Fruit fly (Drosophila melanogaster) whole organism, wandering third instar larva: ENCODE results near the gene CG42680.

Experiments
- Abd-B ChIP-seq: fragments of >200 bp; optimal IDR thresholded peaks from 2 replicates; lab custom pipeline; 2017; ENCODE audit warnings: missing biosample characterization, missing genetic modification characterization
- CG32264 ChIP-seq: fragments of 200-800 bp; sonication (Bioruptor generic); optimal IDR thresholded peaks from 2 replicates; lab custom pipeline; 2016; ENCODE audit warnings: missing biosample characterization, missing genetic modification characterization
- CG9705 ChIP-seq: fragments of 200-800 bp; sonication (Bioruptor generic); optimal IDR thresholded peaks from 2 replicates; lab custom pipeline; 2018; ENCODE audit warnings: missing biosample characterization, mild to moderate bottlenecking, missing genetic modification characterization
- CrebA ChIP-seq: fragments of 200-800 bp; sonication (Bioruptor generic); optimal IDR thresholded peaks from 2 replicates; lab custom pipeline; 2016; ENCODE audit warnings: missing biosample characterization, mild to moderate bottlenecking, missing genetic modification characterization, borderline replicate concordance
- Dfd ChIP-seq: fragments of >200 bp; optimal IDR thresholded peaks from 2 replicates; lab custom pipeline; 2017; ENCODE audit warnings: missing biosample characterization, missing genetic modification characterization
- Dif ChIP-seq: fragments of 200-275, 200-300 bp; sonication (Bioruptor generic); optimal IDR thresholded peaks from 2 replicates; lab custom pipeline; 2018; ENCODE audit warnings: missing biosample characterization, missing genetic modification characterization; ENCODE audit not compliant: partially characterized antibody
- GATAd ChIP-seq: sonication (Bioruptor generic); optimal IDR thresholded peaks from 2 replicates; lab custom pipeline; 2016; ENCODE audit warnings: missing biosample characterization, missing genetic modification characterization
- HLH106 ChIP-seq: fragments of 200-800 bp; optimal IDR thresholded peaks from 3 replicates; lab custom pipeline; 2019; ENCODE audit warnings: missing biosample characterization, mild to moderate bottlenecking, missing genetic modification characterization, moderate library complexity
- Hnf4 ChIP-seq: fragments of 200-800 bp; sonication (Bioruptor generic); optimal IDR thresholded peaks from 2 replicates; lab custom pipeline; 2016; ENCODE audit warnings: missing biosample characterization, mild to moderate bottlenecking, missing genetic modification characterization
- Hr78 ChIP-seq: fragments of >200 bp; optimal IDR thresholded peaks from 2 replicates; lab custom pipeline; 2017; ENCODE audit warnings: missing biosample characterization, missing genetic modification characterization
- Hr83 ChIP-seq: fragments of 200-300 bp; sonication (Bioruptor generic); optimal IDR thresholded peaks from 2 replicates; lab custom pipeline; 2016; ENCODE audit warnings: missing biosample characterization, mild to moderate bottlenecking, missing genetic modification characterization, moderate library complexity; ENCODE audit not compliant: poor library complexity, severe bottlenecking
- Jra ChIP-seq: sonication (Bioruptor generic); optimal IDR thresholded peaks from 2 replicates; lab custom pipeline; 2016; ENCODE audit warnings: missing biosample characterization, missing genetic modification characterization
- Mio ChIP-seq: sonication (Bioruptor generic); optimal IDR thresholded peaks from 2 replicates; lab custom pipeline; 2016; ENCODE audit warnings: missing biosample characterization, missing genetic modification characterization
- Myc ChIP-seq: fragments of >200 bp; optimal IDR thresholded peaks from 2 replicates; lab custom pipeline; 2017
- N ChIP-seq: fragments of >200 bp; optimal IDR thresholded peaks from 2 replicates; lab custom pipeline; 2018; ENCODE audit warnings: missing biosample characterization, missing external identifiers, missing genetic modification characterization
- OdsH ChIP-seq: fragments of 200-800 bp; sonication (Bioruptor generic); optimal IDR thresholded peaks from 2 replicates; lab custom pipeline; 2016; ENCODE audit warnings: missing biosample characterization, mild to moderate bottlenecking, missing genetic modification characterization
- Rel ChIP-seq, 2 experiments: fragments of 200-800 bp; sonication (Bioruptor generic) in 1 of 2; optimal IDR thresholded peaks; 2 replicates in 1 of 2; 3 replicates in 1 of 2; lab custom pipeline; 2016 to 2019; ENCODE audit warnings: mild to moderate bottlenecking in 2 of 2, missing biosample characterization in 2 of 2, missing genetic modification characterization in 2 of 2, moderate library complexity in 1 of 2
- Sp1 ChIP-seq: fragments of 200-800 bp; sonication (Bioruptor generic); optimal IDR thresholded peaks from 3 replicates; lab custom pipeline; 2019; ENCODE audit warnings: missing biosample characterization, mild to moderate bottlenecking, missing genetic modification characterization, moderate library complexity
- Vsx2 ChIP-seq: fragments of 200-300, 225-300 bp; sonication (Bioruptor generic); optimal IDR thresholded peaks from 2 replicates; lab custom pipeline; 2018; ENCODE audit warnings: missing biosample characterization, missing genetic modification characterization; ENCODE audit not compliant: partially characterized antibody
- br ChIP-seq: fragments of 200-800 bp; sonication (Bioruptor generic); optimal IDR thresholded peaks from 2 replicates; lab custom pipeline; 2016; ENCODE audit warnings: missing biosample characterization, missing genetic modification characterization
- brk ChIP-seq: fragments of 200-800 bp; sonication (Bioruptor generic); optimal IDR thresholded peaks from 2 replicates; lab custom pipeline; 2016; ENCODE audit warnings: missing biosample characterization, mild to moderate bottlenecking, missing genetic modification characterization
- dl ChIP-seq, 2 experiments: fragments of 175-275, 200-275 bp in 1 of 2; fragments of 200-275 bp in 1 of 2; sonication (Bioruptor generic); optimal IDR thresholded peaks; lab custom pipeline; 2018; ENCODE audit warnings: mild to moderate bottlenecking in 2 of 2, missing biosample characterization in 2 of 2, missing genetic modification characterization in 2 of 2, moderate library complexity in 2 of 2; ENCODE audit not compliant: partially characterized antibody in 2 of 2, insufficient read depth in 1 of 2
- dmrt93B ChIP-seq: fragments of 200-800 bp; sonication (Bioruptor generic); optimal IDR thresholded peaks from 2 replicates; lab custom pipeline; 2018; ENCODE audit warnings: missing biosample characterization, mild to moderate bottlenecking, missing genetic modification characterization
- dsf ChIP-seq: sonication (Bioruptor generic); optimal IDR thresholded peaks from 2 replicates; lab custom pipeline; 2016; ENCODE audit warnings: missing biosample characterization, missing genetic modification characterization, borderline replicate concordance
- ey ChIP-seq: fragments of 200-800 bp; sonication (Bioruptor generic); optimal IDR thresholded peaks from 2 replicates; lab custom pipeline; 2016; ENCODE audit warnings: missing biosample characterization, missing genetic modification characterization
- foxo ChIP-seq, 2 experiments: fragments of 200-800 bp; sonication (Bioruptor generic); optimal IDR thresholded peaks; 2 replicates in 1 of 2; 3 replicates in 1 of 2; lab custom pipeline; 2016 to 2017; ENCODE audit warnings: missing biosample characterization in 2 of 2, missing genetic modification characterization in 2 of 2
- fru ChIP-seq: fragments of 200-800 bp; sonication (Bioruptor generic); optimal IDR thresholded peaks from 3 replicates; lab custom pipeline; 2016; ENCODE audit warnings: missing biosample characterization, mild to moderate bottlenecking, missing genetic modification characterization
- h ChIP-seq: fragments of 200-800 bp; sonication (Bioruptor generic); optimal IDR thresholded peaks from 3 replicates; lab custom pipeline; 2016; ENCODE audit warnings: missing biosample characterization, mild to moderate bottlenecking, missing genetic modification characterization
- jim ChIP-seq: fragments of 175-275, 200-325 bp; sonication (Bioruptor generic); optimal IDR thresholded peaks from 2 replicates; lab custom pipeline; 2016; ENCODE audit warnings: missing biosample characterization, mild to moderate bottlenecking, missing genetic modification characterization
- lola ChIP-seq: fragments of >200 bp; optimal IDR thresholded peaks from 2 replicates; lab custom pipeline; 2017; ENCODE audit warnings: missing biosample characterization, missing genetic modification characterization
- pan ChIP-seq: fragments of >200 bp; optimal IDR thresholded peaks from 2 replicates; lab custom pipeline; 2017
- psq ChIP-seq: fragments of 200-800 bp; sonication (Bioruptor generic); optimal IDR thresholded peaks from 3 replicates; lab custom pipeline; 2017; ENCODE audit warnings: missing biosample characterization, mild to moderate bottlenecking, missing genetic modification characterization, moderate library complexity
- rgr ChIP-seq: fragments of 200-800 bp; sonication (Bioruptor generic); optimal IDR thresholded peaks from 3 replicates; lab custom pipeline; 2016; ENCODE audit warnings: missing biosample characterization, mild to moderate bottlenecking, missing genetic modification characterization
- sage ChIP-seq: fragments of 200-800 bp; sonication (Bioruptor generic); optimal IDR thresholded peaks from 2 replicates; lab custom pipeline; 2016; ENCODE audit warnings: missing biosample characterization, mild to moderate bottlenecking, missing genetic modification characterization
- sv ChIP-seq: fragments of 200-800 bp; sonication (Bioruptor generic); optimal IDR thresholded peaks from 3 replicates; lab custom pipeline; 2016; ENCODE audit warnings: missing biosample characterization, missing genetic modification characterization
- tai ChIP-seq: sonication (Bioruptor generic); optimal IDR thresholded peaks from 2 replicates; lab custom pipeline; 2016; ENCODE audit warnings: missing biosample characterization, missing genetic modification characterization
- usp ChIP-seq: fragments of >200 bp; optimal IDR thresholded peaks from 2 replicates; lab custom pipeline; 2017; ENCODE audit warnings: missing biosample characterization, missing genetic modification characterization

Gene CG42680

dm6 chr2L:14556811-14557210, 31.2 kb downstream of the CG42680 start:
- TF ChIP-seq Jra, result no peak
- TF ChIP-seq lola (GFP tag; lab: Kevin White, UChicago), result no peak
- no peak for TF ChIP-seq Dif
- TF ChIP-seq GATAd (GFP tag; lab: Kevin White, UChicago), result no peak
- peak; percentile 81 for TF ChIP-seq sv
- no peak for TF ChIP-seq jim
- TF ChIP-seq brk (GFP tag; lab: Kevin White, UChicago), result no peak
- no peak for TF ChIP-seq CG32264 (GFP tag; lab: Kevin White, UChicago)
- TF ChIP-seq, all 38 proteins: peak for 1

- TF ChIP-seq Dfd (GFP tag; lab: Kevin White, UChicago) (no peak), jim (no peak), CG9705 (GFP tag; lab: Kevin White, UChicago) (no peak), ey (GFP tag; lab: Kevin White, UChicago) (no peak), lola (GFP tag; lab: Kevin White, UChicago) (no peak), Hr78 (GFP tag; lab: Kevin White, UChicago) (no peak), foxo (GFP tag; optimal IDR thresholded peaks at IDR 0.05; lab: Kevin White, UChicago) (no peak), Hr83 (no peak), dl (GFP tag; optimal IDR thresholded peaks at IDR 0.05; lab: Kevin White, UChicago; ENCODE audit: insufficient read depth in 1 of 2, partially characterized antibody in 2 of 2) (no peak), N (GFP tag; lab: Kevin White, UChicago) (no peak), Abd-B (GFP tag; lab: Kevin White, UChicago) (no peak), Jra (no peak), Vsx2 (no peak), HLH106 (tag; lab: Kevin White, UChicago) (no peak), Sp1 (GFP tag; lab: Kevin White, UChicago) (no peak), h (no peak), CG32264 (GFP tag; lab: Kevin White, UChicago) (no peak), pan (lab: Kevin White, UChicago) (no peak), sv (no peak), GATAd (GFP tag; lab: Kevin White, UChicago) (no peak)
- TF ChIP-seq, all 38 proteins: peak for 0
These were observed 31.8 kb downstream of the CG42680 start for dm6 chr2L:14556224-14556623.

dm6 chr2L:14554592-14554887, 33.5 kb downstream of the CG42680 start:
- TF ChIP-seq sv (no peak), pan (lab: Kevin White, UChicago) (no peak), dsf (no peak), Hr83 (no peak), Dfd (GFP tag; lab: Kevin White, UChicago) (no peak), ey (GFP tag; lab: Kevin White, UChicago) (no peak), h (no peak), CrebA (GFP tag; lab: Kevin White, UChicago) (no peak), Dif (no peak), dl (GFP tag; optimal IDR thresholded peaks at IDR 0.05; lab: Kevin White, UChicago; ENCODE audit: insufficient read depth in 1 of 2, partially characterized antibody in 2 of 2) (no peak)
- TF ChIP-seq, all 38 proteins: peak for 0

- TF ChIP-seq sage (GFP tag; lab: Kevin White, UChicago), result peak; percentile 85
- peak; percentile 83 for TF ChIP-seq Hnf4 (GFP tag; lab: Kevin White, UChicago)
- peak; percentile 70 for TF ChIP-seq GATAd (GFP tag; lab: Kevin White, UChicago)
- TF ChIP-seq Hr83, result no peak
- no peak for TF ChIP-seq Myc
- TF ChIP-seq lola (GFP tag; lab: Kevin White, UChicago), result no peak
- TF ChIP-seq foxo (GFP tag; optimal IDR thresholded peaks at IDR 0.05; lab: Kevin White, UChicago), result peak; percentile 60 to 94
- no peak for TF ChIP-seq Dfd (GFP tag; lab: Kevin White, UChicago)
- peak; percentile 85 for TF ChIP-seq CG32264 (GFP tag; lab: Kevin White, UChicago)
- TF ChIP-seq CrebA (GFP tag; lab: Kevin White, UChicago), result peak; percentile 69
- peak; percentile 77 for TF ChIP-seq Rel (GFP tag; optimal IDR thresholded peaks at IDR 0.05; lab: Kevin White, UChicago)
- TF ChIP-seq Rel (tag; optimal IDR thresholded peaks at IDR 0.05; lab: Kevin White, UChicago), result peak; percentile 44
- TF ChIP-seq sv, result peak; percentile 24
- TF ChIP-seq ey (GFP tag; lab: Kevin White, UChicago), result peak; percentile 95
- TF ChIP-seq Abd-B (GFP tag; lab: Kevin White, UChicago), result no peak
- TF ChIP-seq usp (GFP tag; lab: Kevin White, UChicago), result no peak
- TF ChIP-seq br, result peak; percentile 88
- TF ChIP-seq OdsH (GFP tag; lab: Kevin White, UChicago), result peak; percentile 93
- peak; percentile 93 for TF ChIP-seq HLH106 (tag; lab: Kevin White, UChicago)
- peak; percentile 93 for TF ChIP-seq rgr (GFP tag; lab: Kevin White, UChicago)
- TF ChIP-seq CG9705 (GFP tag; lab: Kevin White, UChicago), result peak; percentile 81
- TF ChIP-seq Dif, result no peak
- no peak for TF ChIP-seq pan (lab: Kevin White, UChicago)
- peak; percentile 96 for TF ChIP-seq h
- peak; percentile 94 for TF ChIP-seq fru (GFP tag; lab: Kevin White, UChicago)
- no peak for TF ChIP-seq N (GFP tag; lab: Kevin White, UChicago)
- no peak for TF ChIP-seq Hr78 (GFP tag; lab: Kevin White, UChicago)
- TF ChIP-seq Jra, result peak; percentile 83
- TF ChIP-seq psq (GFP tag; lab: Kevin White, UChicago), result peak; percentile 85
- TF ChIP-seq Mio (GFP tag; lab: Kevin White, UChicago), result no peak
- no peak for TF ChIP-seq Vsx2
- peak; percentile 88 for TF ChIP-seq brk (GFP tag; lab: Kevin White, UChicago)
- peak; percentile 7 for TF ChIP-seq dsf
- TF ChIP-seq tai (GFP tag; lab: Kevin White, UChicago), result peak; percentile 60
- no peak for TF ChIP-seq dl (GFP tag; optimal IDR thresholded peaks at IDR 0.05; lab: Kevin White, UChicago; ENCODE audit: insufficient read depth in 1 of 2, partially characterized antibody in 2 of 2)
- peak; percentile 83 for TF ChIP-seq dmrt93B (GFP tag; lab: Kevin White, UChicago)
- TF ChIP-seq Sp1 (GFP tag; lab: Kevin White, UChicago), result peak; percentile 89
- TF ChIP-seq jim, result no peak
These were observed 34.0 kb downstream of the CG42680 start for dm6 chr2L:14553868-14554591.
